Worm (Caenorhabditis elegans) whole organism, L4 larva: ENCODE measurements around the gene msp-32.

Experiments
- D1046.2 ChIP-seq: fragments of 200-800 bp; sonication (Bioruptor generic); IDR thresholded peaks from 2 replicates; pipeline ENCODE4 v1.3.6; 2022; ENCODE audit warnings: missing genetic modification characterization, missing compliant biosample characterization
- F44E2.7 ChIP-seq: fragments of 200-800 bp; sonication (Bioruptor generic); IDR thresholded peaks from 2 replicates; pipeline ENCODE4 v2.1.2; 2022; ENCODE audit warnings: missing genetic modification characterization, missing compliant biosample characterization
- R02D3.7 ChIP-seq: fragments of 150-350 bp; sonication (generic microtip); optimal IDR thresholded peaks from 3 replicates; lab custom pipeline; 2014; ENCODE audit warnings: missing biosample characterization, missing genetic modification characterization
- T26A8.4 ChIP-seq: fragments of 200-800 bp; sonication (Bioruptor generic); IDR thresholded peaks from 2 replicates; pipeline ENCODE4 v1.3.6; 2022; ENCODE audit warnings: missing genetic modification characterization, missing compliant biosample characterization
- Y5F2A.4 ChIP-seq: fragments of 200-800 bp; sonication (Bioruptor generic); optimal IDR thresholded peaks from 2 replicates; lab custom pipeline; 2018; ENCODE audit warnings: mild to moderate bottlenecking, missing genetic modification characterization, missing compliant biosample characterization
- aly-2 ChIP-seq: sonication (generic microtip); optimal IDR thresholded peaks from 2 replicates; lab custom pipeline; 2018; ENCODE audit warnings: missing biosample characterization, missing genetic modification characterization
- ama-1 ChIP-seq: fragments of 150-350 bp; optimal IDR thresholded peaks from 2 replicates; lab custom pipeline; 2014; ENCODE audit warnings: inconsistent platforms, mixed read lengths
- ceh-20 ChIP-seq: fragments of 200-800 bp; sonication (Bioruptor generic); IDR thresholded peaks from 2 replicates; pipeline ENCODE4 v1.3.6; 2022; ENCODE audit warnings: missing genetic modification reagents, missing genetic modification characterization, missing compliant biosample characterization
- ceh-28 ChIP-seq: fragments of 150-350 bp; optimal IDR thresholded peaks from 2 replicates; lab custom pipeline; 2014; ENCODE audit warnings: missing biosample characterization, missing genetic modification reagents, missing genetic modification characterization
- ceh-32 ChIP-seq: sonication (generic microtip); optimal IDR thresholded peaks from 2 replicates; lab custom pipeline; 2016; ENCODE audit warnings: mild to moderate bottlenecking, missing genetic modification characterization, missing compliant biosample characterization; ENCODE audit not compliant: poor library complexity
- daf-16 ChIP-seq, 3 experiments: sonication (generic microtip); optimal IDR thresholded peaks; 2 replicates each; lab custom pipeline; 2016 to 2017; ENCODE audit warnings: missing genetic modification characterization in 3 of 3, missing genetic modification reagents in 3 of 3, mild to moderate bottlenecking in 2 of 3, missing compliant biosample characterization in 2 of 3, missing biosample characterization in 1 of 3, moderate library complexity in 1 of 3
- dmd-6 ChIP-seq: fragments of 200-800 bp; sonication (Bioruptor generic); IDR thresholded peaks from 2 replicates; pipeline ENCODE4 v1.3.6; 2022; ENCODE audit warnings: missing genetic modification reagents, missing genetic modification characterization, missing compliant biosample characterization
- dve-1 ChIP-seq: sonication (generic microtip); optimal IDR thresholded peaks from 2 replicates; lab custom pipeline; 2017; ENCODE audit warnings: antibody characterized with exemption, mild to moderate bottlenecking, missing genetic modification characterization, missing compliant biosample characterization; ENCODE audit not compliant: insufficient read depth
- fkh-10 ChIP-seq: fragments of 150-350 bp; optimal IDR thresholded peaks from 2 replicates; lab custom pipeline; 2014; ENCODE audit warnings: missing biosample characterization, missing genetic modification reagents, missing genetic modification characterization
- gei-8 ChIP-seq: fragments of 200-800 bp; sonication (Bioruptor generic); optimal IDR thresholded peaks from 2 replicates; lab custom pipeline; 2018; ENCODE audit warnings: mild to moderate bottlenecking, missing genetic modification characterization, missing compliant biosample characterization
- hif-1 ChIP-seq, 2 experiments: sonication (generic microtip); optimal IDR thresholded peaks; 2 replicates each; lab custom pipeline; 2016 to 2017; ENCODE audit warnings: missing compliant biosample characterization in 2 of 2, missing genetic modification characterization in 2 of 2, missing genetic modification reagents in 2 of 2, missing genotype in 2 of 2, mild to moderate bottlenecking in 1 of 2
- hlh-11 ChIP-seq: fragments of 200-800 bp; sonication (Bioruptor generic); optimal IDR thresholded peaks from 2 replicates; lab custom pipeline; 2018; ENCODE audit warnings: mild to moderate bottlenecking, missing genetic modification characterization, missing compliant biosample characterization
- hmg-1.1 ChIP-seq: fragments of 200-800 bp; sonication (Bioruptor generic); IDR thresholded peaks from 2 replicates; pipeline ENCODE4 v1.3.6; 2022; ENCODE audit warnings: missing genetic modification reagents, missing genetic modification characterization, missing compliant biosample characterization
- lin-29 ChIP-seq: fragments of 200-800 bp; sonication (Bioruptor generic); IDR thresholded peaks from 2 replicates; pipeline ENCODE4 v1.3.6; 2022; ENCODE audit warnings: missing genetic modification reagents, missing genetic modification characterization, missing compliant biosample characterization
- lin-39 ChIP-seq: fragments of 150-350 bp; optimal IDR thresholded peaks from 2 replicates; lab custom pipeline; 2014; ENCODE audit warnings: missing biosample characterization, missing genetic modification reagents, missing genetic modification characterization
- lir-3 ChIP-seq: sonication (generic microtip); optimal IDR thresholded peaks from 2 replicates; lab custom pipeline; 2016; ENCODE audit warnings: mild to moderate bottlenecking, missing genetic modification characterization, missing compliant biosample characterization
- lsy-2 ChIP-seq, 2 experiments: fragments of 150-350 bp in 1 of 2; sonication (generic microtip) in 1 of 2; optimal IDR thresholded peaks; 2 replicates each; lab custom pipeline; 2014 to 2017; ENCODE audit warnings: missing biosample characterization in 2 of 2, missing genetic modification characterization in 2 of 2
- mep-1 ChIP-seq: fragments of 150-350 bp; sonication (generic microtip); optimal IDR thresholded peaks from 3 replicates; lab custom pipeline; 2014; ENCODE audit warnings: missing biosample characterization, missing genetic modification characterization
- nhr-10 ChIP-seq: fragments of 150-350 bp; optimal IDR thresholded peaks from 2 replicates; lab custom pipeline; 2014; ENCODE audit warnings: missing biosample characterization, missing genetic modification characterization
- nhr-11 ChIP-seq: fragments of 150-350 bp; optimal IDR thresholded peaks from 2 replicates; lab custom pipeline; 2014; ENCODE audit warnings: missing biosample characterization, missing genetic modification characterization
- nhr-111 ChIP-seq: fragments of 200-800 bp; sonication (Bioruptor generic); optimal IDR thresholded peaks from 2 replicates; lab custom pipeline; 2018; ENCODE audit warnings: mild to moderate bottlenecking, missing genetic modification characterization, missing compliant biosample characterization
- nhr-28 ChIP-seq: fragments of 150-350 bp; optimal IDR thresholded peaks from 2 replicates; lab custom pipeline; 2014; ENCODE audit warnings: missing biosample characterization, missing genetic modification characterization
- pha-4 ChIP-seq, 2 experiments: fragments of 150-350 bp in 1 of 2; fragments of 200-800 bp in 1 of 2; sonication (Bioruptor generic) in 1 of 2; IDR thresholded peaks in 1 of 2; optimal IDR thresholded peaks in 1 of 2; 2 replicates each; pipeline versions ENCODE4 v1.3.6 to Lab custom; 2014 to 2022; ENCODE audit warnings: missing genetic modification characterization in 2 of 2, missing genetic modification reagents in 2 of 2, missing biosample characterization in 1 of 2, missing compliant biosample characterization in 1 of 2
- sdz-12 ChIP-seq: fragments of 200-800 bp; sonication (Bioruptor generic); optimal IDR thresholded peaks from 2 replicates; lab custom pipeline; 2018; ENCODE audit warnings: mild to moderate bottlenecking, missing genetic modification characterization, missing compliant biosample characterization
- snpc-4 ChIP-seq: fragments of 150-350 bp; optimal IDR thresholded peaks from 2 replicates; lab custom pipeline; 2014; ENCODE audit warnings: missing biosample characterization, missing genetic modification characterization
- tra-1 ChIP-seq: fragments of 200-800 bp; sonication (Bioruptor generic); IDR thresholded peaks from 2 replicates; pipeline ENCODE4 v1.3.6; 2022; ENCODE audit warnings: missing genetic modification reagents, missing genetic modification characterization, missing compliant biosample characterization
- unc-39 ChIP-seq: sonication (generic microtip); optimal IDR thresholded peaks from 2 replicates; lab custom pipeline; 2017; ENCODE audit warnings: missing biosample characterization, missing genetic modification characterization
- unc-62 ChIP-seq, 3 experiments: fragments of 150-350 bp in 1 of 3; sonication (generic microtip); optimal IDR thresholded peaks in 2 of 3; peaks in 1 of 3; 1 replicate in 1 of 3; 2 replicates in 2 of 3; lab custom pipeline; 2014 to 2017; ENCODE audit warnings: missing biosample characterization in 3 of 3, missing genetic modification characterization in 3 of 3, missing genetic modification reagents in 3 of 3, missing genotype in 1 of 3
- zfp-3 ChIP-seq: fragments of 200-800 bp; sonication (Bioruptor generic); conservative IDR thresholded peaks from 2 replicates; pipeline ENCODE4 v1.3.6; 2022; ENCODE audit warnings: missing genetic modification reagents, missing genetic modification characterization, missing compliant biosample characterization
- zip-11 ChIP-seq: fragments of 200-800 bp; sonication (Bioruptor generic); IDR thresholded peaks from 2 replicates; pipeline ENCODE4 v1.3.6; 2022; ENCODE audit warnings: missing genetic modification characterization, missing compliant biosample characterization
- zip-2 ChIP-seq: fragments of 150-350 bp; optimal IDR thresholded peaks from 2 replicates; lab custom pipeline; 2014; ENCODE audit warnings: missing biosample characterization, missing genetic modification characterization

The msp-32 gene

ce11 chrII:4883412-4883811 is 15.2 kb upstream of the msp-32 start, which contains the start of gene gst-8 (continued):
- TF ChIP-seq lin-29 (GFP tag; lab: Robert Waterston, UW) (no peak), nhr-11 (tag; lab: Kevin White, UChicago) (no peak), dmd-6 (GFP tag; lab: Robert Waterston, UW) (0 out of 2 replicates have a peak, but pooled peaks have one; percentile 17), zip-11 (GFP tag; lab: Robert Waterston, UW) (no peak)

ce11 chrII:4884403-4884802 is 14.2 kb upstream of the msp-32 start:
- TF ChIP-seq zip-11 (GFP tag; lab: Robert Waterston, UW) (no peak), unc-62 (GFP tag; optimal IDR thresholded peaks at IDR 0.05 in 1 of 2; lab: Kevin White, UChicago) (peak in 1 of 2 experiments; percentile 65), unc-62 (tag; optimal IDR thresholded peaks at IDR 0.05; lab: Kevin White, UChicago) (no peak)

DNA sequence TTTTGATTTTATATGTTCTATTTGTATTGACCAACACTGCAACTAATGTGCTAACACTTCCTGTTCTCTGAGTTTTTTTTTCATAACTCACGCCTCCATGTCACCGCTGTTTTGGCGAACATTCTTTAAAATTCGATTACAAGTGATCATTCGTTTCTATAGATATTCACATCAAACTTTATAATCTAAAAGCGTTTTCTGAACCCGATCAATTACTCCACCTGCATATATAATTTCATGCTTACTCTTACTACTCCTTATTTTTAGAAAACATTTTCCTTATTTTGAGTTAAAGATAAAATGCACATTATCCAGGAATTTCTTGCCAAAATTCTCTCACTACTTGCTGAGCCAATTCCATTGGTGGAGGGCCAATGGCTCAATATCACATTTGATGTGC is 12.7 kb upstream of the msp-32 start, which contains the start of gene R05F9.7:
Gene R05F9.7 (plus strand): TSS at position 301 of the 400 bp plus-strand sequence.
- no peak for TF ChIP-seq nhr-111 (GFP tag; lab: Kevin White, UChicago)
- no peak for TF ChIP-seq D1046.2 (GFP tag; lab: Robert Waterston, UW)
- TF ChIP-seq R02D3.7 (tag; lab: Kevin White, UChicago), result no peak
- TF ChIP-seq aly-2 (tag; lab: Kevin White, UChicago), result no peak
- TF ChIP-seq nhr-10 (tag; lab: Kevin White, UChicago), result no peak
- no peak for TF ChIP-seq ceh-28
- TF ChIP-seq snpc-4, result no peak
- TF ChIP-seq T26A8.4 (GFP tag; lab: Robert Waterston, UW), result no peak
- TF ChIP-seq lir-3 (tag; lab: Kevin White, UChicago), result no peak
- no peak for TF ChIP-seq fkh-10 (GFP tag; lab: Kevin White, UChicago)
- no peak for TF ChIP-seq F44E2.7 (GFP tag; lab: Robert Waterston, UW)
- no peak for TF ChIP-seq lin-39
- TF ChIP-seq sdz-12 (GFP tag; lab: Kevin White, UChicago), result no peak
- TF ChIP-seq ceh-32 (tag; lab: Kevin White, UChicago), result no peak
- no peak for TF ChIP-seq Y5F2A.4 (GFP tag; lab: Kevin White, UChicago)

DNA sequence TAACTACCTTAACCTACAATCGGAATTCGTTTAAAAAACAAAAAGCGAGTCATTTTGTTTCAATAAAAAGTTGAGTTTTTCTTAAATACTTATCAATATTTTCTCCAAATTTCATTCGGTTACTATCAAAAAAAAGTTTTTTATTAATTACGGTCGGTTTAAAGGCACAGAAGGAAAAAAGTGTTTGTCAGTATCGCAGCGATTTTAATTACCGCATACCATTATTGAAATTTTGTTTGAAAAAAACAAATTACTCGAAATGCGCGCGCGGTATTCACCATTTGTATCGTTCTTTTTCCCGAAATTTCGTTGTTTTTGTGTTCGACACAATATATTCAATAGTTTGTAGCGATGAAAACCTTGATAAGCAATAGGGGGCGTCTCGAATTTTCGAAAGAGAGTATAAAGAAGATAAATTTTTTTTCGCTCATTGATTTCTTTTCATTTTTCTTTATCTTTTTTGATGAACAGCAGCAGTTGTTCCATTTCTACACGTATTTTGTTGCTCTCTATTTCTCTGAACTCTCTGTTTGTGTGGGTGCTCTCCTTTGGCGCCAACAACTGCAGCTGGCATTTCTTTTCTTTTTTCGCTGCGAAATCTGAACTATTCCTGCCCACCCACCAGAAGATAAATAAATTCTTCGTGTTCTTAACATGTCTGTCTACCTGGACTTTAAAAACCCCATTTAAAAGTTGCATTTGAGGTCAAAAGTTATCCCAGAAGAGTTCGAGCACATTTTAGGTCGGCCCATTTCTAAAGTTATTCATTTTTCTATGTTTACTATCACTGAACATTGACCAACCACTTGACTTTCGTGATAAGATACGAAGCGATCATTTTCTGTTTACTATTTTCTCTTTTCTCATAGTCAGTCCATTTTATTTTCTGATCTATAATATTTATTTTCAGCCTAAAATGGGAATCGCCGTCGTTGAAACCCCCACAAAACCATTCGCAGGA is 9.8 kb upstream of the msp-32 start, which contains the start of gene pgm-1:
Gene pgm-1 (plus strand): TSS at position 911 of the 961 bp plus-strand sequence.
- TF ChIP-seq lsy-2 (tag; optimal IDR thresholded peaks at IDR 0.05; lab: Kevin White, UChicago) (peak in 1 of 2 experiments; percentile 44), daf-16 (GFP tag; optimal IDR thresholded peaks at IDR 0.05; lab: Kevin White, UChicago) (peak in 1 of 2 experiments; percentile 64), daf-16 (tag; optimal IDR thresholded peaks at IDR 0.05; lab: Kevin White, UChicago) (peak; percentile 43), ama-1 (lab: Kevin White, UChicago) (peak; percentile 56), gei-8 (GFP tag; lab: Kevin White, UChicago) (no peak), unc-39 (tag; lab: Kevin White, UChicago) (no peak), zfp-3 (GFP tag; lab: Robert Waterston, UW) (no peak), hmg-1.1 (GFP tag; lab: Robert Waterston, UW) (peak; percentile 57; the same call in 1 of the 2 replicates), tra-1 (GFP tag; lab: Robert Waterston, UW) (0 out of 2 replicates have a peak, but pooled peaks have one; percentile 29), hif-1 (tag; optimal IDR thresholded peaks at IDR 0.05; lab: Kevin White, UChicago) (peak in 1 of 2 experiments; percentile 72), zip-2 (no peak), ceh-20 (GFP tag; lab: Robert Waterston, UW) (0 out of 2 replicates have a peak, but pooled peaks have one; percentile 14), nhr-28 (tag; lab: Kevin White, UChicago) (peak; percentile 97), nhr-11 (tag; lab: Kevin White, UChicago) (peak; percentile 61), dve-1 (peak; percentile 4), ceh-28 (no peak), hlh-11 (tag; lab: Kevin White, UChicago) (peak; percentile 72), pha-4 (GFP tag; IDR thresholded peaks at IDR 0.05; lab: Robert Waterston, UW) (0 out of 2 replicates have a peak, but pooled peaks have one; percentile 11), pha-4 (tag; optimal IDR thresholded peaks at IDR 0.05; lab: Kevin White, UChicago) (no peak), mep-1 (tag; lab: Kevin White, UChicago) (peak; percentile 9)
- TF ChIP-seq, all 104 proteins: peak for 13
